Fruit fly (Drosophila melanogaster) whole organism, embryonic: ENCODE measurements around the gene Orp8.

Experiments used
- Abd-B ChIP-seq: fragments of 200-800 bp; sonication (Bioruptor generic); optimal IDR thresholded peaks from 2 replicates; lab custom pipeline; 2018; ENCODE audit warnings: missing biosample characterization, mild to moderate bottlenecking, missing genetic modification characterization, moderate library complexity
- BEAF-32 ChIP-seq: fragments of 200-800 bp; sonication (Bioruptor generic); optimal IDR thresholded peaks from 3 replicates; lab custom pipeline; 2017; ENCODE audit warnings: missing biosample characterization, missing genetic modification characterization, mild to moderate bottlenecking, moderate library complexity, missing genetic modification reagents
- CG10147 ChIP-seq: fragments of 200-800 bp; sonication (Bioruptor generic); optimal IDR thresholded peaks from 2 replicates; lab custom pipeline; 2019; ENCODE audit warnings: missing biosample characterization, mild to moderate bottlenecking, missing genetic modification characterization, moderate library complexity
- CG10543 ChIP-seq: fragments of 200-800 bp; sonication (Bioruptor generic); optimal IDR thresholded peaks from 3 replicates; lab custom pipeline; 2017; ENCODE audit warnings: missing biosample characterization, mild to moderate bottlenecking, missing genetic modification characterization, moderate library complexity
- CG11093 ChIP-seq: fragments of 200-800 bp; sonication (Bioruptor generic); IDR thresholded peaks from 3 replicates; pipeline ENCODE4 v1.3.6; 2022; ENCODE audit warnings: missing biosample characterization, missing genetic modification characterization
- CG11247 ChIP-seq: fragments of 200-800 bp; sonication (Bioruptor generic); IDR thresholded peaks from 2 replicates; pipeline ENCODE4 v1.3.6; 2022; ENCODE audit warnings: missing biosample characterization, missing genetic modification characterization
- CG13296 ChIP-seq: fragments of 200-800 bp; sonication (Bioruptor generic); optimal IDR thresholded peaks from 3 replicates; lab custom pipeline; 2018; ENCODE audit warnings: missing biosample characterization, mild to moderate bottlenecking, missing genetic modification characterization
- CG13894 ChIP-seq: fragments of 200-800 bp; sonication (Bioruptor generic); optimal IDR thresholded peaks from 3 replicates; lab custom pipeline; 2018; ENCODE audit warnings: missing biosample characterization, mild to moderate bottlenecking, missing genetic modification characterization, moderate library complexity
- CG16863 ChIP-seq: fragments of 200-800 bp; sonication (Bioruptor generic); optimal IDR thresholded peaks from 3 replicates; lab custom pipeline; 2016; ENCODE audit warnings: missing biosample characterization, missing genetic modification characterization
- CG17328 ChIP-seq: fragments of 200-800 bp; sonication (Bioruptor generic); IDR thresholded peaks from 2 replicates; pipeline ENCODE4 v1.3.6; 2022; ENCODE audit warnings: missing biosample characterization, missing genetic modification characterization
- CG2199 ChIP-seq: fragments of 200-800 bp; sonication (Bioruptor generic); IDR thresholded peaks from 3 replicates; pipeline ENCODE4 v1.3.6; 2022; ENCODE audit warnings: missing biosample characterization, missing genetic modification characterization
- CG2678 ChIP-seq: fragments of 200-800 bp; sonication (Bioruptor generic); optimal IDR thresholded peaks from 3 replicates; lab custom pipeline; 2019; ENCODE audit warnings: missing biosample characterization, mild to moderate bottlenecking, missing genetic modification characterization, moderate library complexity
- CG43689 ChIP-seq: fragments of 200-800 bp; sonication (Bioruptor generic); IDR thresholded peaks from 2 replicates; pipeline ENCODE4 v1.3.6; 2022; ENCODE audit warnings: missing biosample characterization, missing genetic modification characterization
- CG5245 ChIP-seq: fragments of 200-800 bp; sonication (Bioruptor generic); optimal IDR thresholded peaks from 3 replicates; lab custom pipeline; 2016; ENCODE audit warnings: missing biosample characterization, missing genetic modification characterization
- CG7928 ChIP-seq: fragments of 200-800 bp; sonication (Bioruptor generic); optimal IDR thresholded peaks from 2 replicates; lab custom pipeline; 2017; ENCODE audit warnings: missing biosample characterization, mild to moderate bottlenecking, missing genetic modification characterization
- CG8290 ChIP-seq, 3 experiments: fragments of 200-800 bp; sonication (Bioruptor generic); optimal IDR thresholded peaks; 2 replicates each; lab custom pipeline; 2016 to 2019; ENCODE audit warnings: missing biosample characterization in 3 of 3, missing genetic modification characterization in 3 of 3, mild to moderate bottlenecking in 2 of 3, moderate library complexity in 1 of 3
- CG9727 ChIP-seq: fragments of 200-800 bp; sonication (Bioruptor generic); optimal IDR thresholded peaks from 3 replicates; lab custom pipeline; 2017; ENCODE audit warnings: missing biosample characterization, mild to moderate bottlenecking, missing genetic modification characterization
- Chrac-16 ChIP-seq: fragments of 200-800 bp; sonication (Bioruptor generic); optimal IDR thresholded peaks from 3 replicates; lab custom pipeline; 2016; ENCODE audit warnings: missing biosample characterization, missing genetic modification characterization
- CrebB ChIP-seq: fragments of 200-800 bp; sonication (Bioruptor generic); optimal IDR thresholded peaks from 3 replicates; lab custom pipeline; 2018; ENCODE audit warnings: missing biosample characterization, mild to moderate bottlenecking, missing genetic modification characterization
- Dbx ChIP-seq: fragments of 200-800 bp; sonication (Bioruptor generic); IDR thresholded peaks from 3 replicates; pipeline ENCODE4 v1.3.6; 2022; ENCODE audit warnings: missing biosample characterization, missing genetic modification characterization
- Dref ChIP-seq: fragments of 200-800 bp; sonication (Bioruptor generic); IDR thresholded peaks from 2 replicates; pipeline ENCODE4 v1.3.6; 2022; ENCODE audit warnings: missing biosample characterization, missing genetic modification characterization
- Ets65A ChIP-seq: fragments of 200-800 bp; sonication (Bioruptor generic); peaks from one replicate; lab custom pipeline; 2016; ENCODE audit warnings: missing biosample characterization, missing genetic modification characterization
- H15 ChIP-seq: fragments of 200-800 bp; sonication (Bioruptor generic); IDR thresholded peaks from 3 replicates; pipeline ENCODE4 v1.3.6; 2022; ENCODE audit warnings: missing biosample characterization, missing genetic modification characterization
- HLH54F ChIP-seq: fragments of 200-800 bp; sonication (Bioruptor generic); optimal IDR thresholded peaks from 3 replicates; lab custom pipeline; 2016; ENCODE audit warnings: missing biosample characterization, missing genetic modification characterization
- Pdp1 ChIP-seq, 2 experiments: fragments of 200-800 bp; sonication (Bioruptor generic); optimal IDR thresholded peaks; 3 replicates each; lab custom pipeline; 2016; ENCODE audit warnings: missing biosample characterization in 2 of 2, missing genetic modification characterization in 2 of 2, mild to moderate bottlenecking in 1 of 2, moderate library complexity in 1 of 2
- Usf ChIP-seq: fragments of 200-800 bp; sonication (Bioruptor generic); optimal IDR thresholded peaks from 2 replicates; lab custom pipeline; 2017; ENCODE audit warnings: missing genotype, missing biosample characterization, missing genetic modification characterization
- ac ChIP-seq: fragments of 200-800 bp; sonication (Bioruptor generic); optimal IDR thresholded peaks from 3 replicates; lab custom pipeline; 2017; ENCODE audit warnings: missing biosample characterization, mild to moderate bottlenecking, missing genetic modification characterization
- ara ChIP-seq: fragments of 200-800 bp; sonication (Bioruptor generic); IDR thresholded peaks from 2 replicates; pipeline ENCODE4 v1.3.6; 2022; ENCODE audit warnings: missing biosample characterization, missing genetic modification characterization
- disco-r ChIP-seq: fragments of 200-800 bp; sonication (Bioruptor generic); optimal IDR thresholded peaks from 2 replicates; lab custom pipeline; 2016; ENCODE audit warnings: missing biosample characterization, missing genetic modification characterization
- dpn ChIP-seq, 2 experiments: fragments of 200-800 bp; sonication (Bioruptor generic); optimal IDR thresholded peaks; 3 replicates each; lab custom pipeline; 2016; ENCODE audit warnings: missing biosample characterization in 2 of 2, missing genetic modification characterization in 2 of 2
- en ChIP-seq: fragments of 200-800 bp; sonication (Bioruptor generic); optimal IDR thresholded peaks from 2 replicates; lab custom pipeline; 2016; ENCODE audit warnings: missing biosample characterization, missing genetic modification characterization
- fd96Cb ChIP-seq: fragments of 200-800 bp; sonication (Bioruptor generic); optimal IDR thresholded peaks from 2 replicates; lab custom pipeline; 2018; ENCODE audit warnings: missing biosample characterization, mild to moderate bottlenecking, missing genetic modification characterization, moderate library complexity
- gro ChIP-seq: fragments of 200-800 bp; sonication (Bioruptor generic); optimal IDR thresholded peaks from 2 replicates; lab custom pipeline; 2016; ENCODE audit warnings: missing biosample characterization, missing genetic modification characterization
- inv ChIP-seq: fragments of 200-800 bp; sonication (Bioruptor generic); IDR thresholded peaks from 2 replicates; pipeline ENCODE4 v1.3.6; 2022; ENCODE audit warnings: missing biosample characterization, missing genetic modification characterization; ENCODE audit not compliant: partially characterized antibody
- nau ChIP-seq: fragments of 200-800 bp; sonication (Bioruptor generic); optimal IDR thresholded peaks from 3 replicates; lab custom pipeline; 2017; ENCODE audit warnings: missing biosample characterization, mild to moderate bottlenecking, missing genetic modification characterization, missing genetic modification reagents
- nmo ChIP-seq: fragments of 200-800 bp; sonication (Bioruptor generic); optimal IDR thresholded peaks from 2 replicates; lab custom pipeline; 2018; ENCODE audit warnings: missing biosample characterization, mild to moderate bottlenecking, missing genetic modification characterization, moderate library complexity
- p53 ChIP-seq: fragments of 200-800 bp; sonication (Bioruptor generic); optimal IDR thresholded peaks from 2 replicates; lab custom pipeline; 2016; ENCODE audit warnings: missing biosample characterization, missing genetic modification characterization
- pita ChIP-seq: fragments of 200-800 bp; sonication (Bioruptor generic); optimal IDR thresholded peaks from 2 replicates; lab custom pipeline; 2017; ENCODE audit warnings: missing biosample characterization, mild to moderate bottlenecking, missing genetic modification characterization
- pzg ChIP-seq: fragments of 200-800 bp; sonication (Bioruptor generic); optimal IDR thresholded peaks from 3 replicates; lab custom pipeline; 2018; ENCODE audit warnings: missing biosample characterization, mild to moderate bottlenecking, missing genetic modification characterization, moderate library complexity
- repo ChIP-seq: fragments of 200-800 bp; sonication (Bioruptor generic); optimal IDR thresholded peaks from 2 replicates; lab custom pipeline; 2016; ENCODE audit warnings: missing biosample characterization, missing genetic modification characterization
- sc ChIP-seq, 3 experiments: fragments of >200 bp in 2 of 3; fragments of 200-800 bp in 1 of 3; sonication (Bioruptor generic) in 1 of 3; optimal IDR thresholded peaks; 2 replicates in 2 of 3; 3 replicates in 1 of 3; lab custom pipeline; 2017; ENCODE audit warnings: mild to moderate bottlenecking in 1 of 3, missing biosample characterization in 1 of 3, missing genetic modification characterization in 1 of 3, missing genetic modification reagents in 1 of 3
- sens-2 ChIP-seq: fragments of 200-800 bp; sonication (Bioruptor generic); IDR thresholded peaks from 2 replicates; pipeline ENCODE4 v1.3.6; 2022; ENCODE audit warnings: missing biosample characterization, missing genetic modification characterization
- sug ChIP-seq: fragments of 200-800 bp; optimal IDR thresholded peaks from 2 replicates; lab custom pipeline; 2019; ENCODE audit warnings: missing biosample characterization, mild to moderate bottlenecking, missing genetic modification characterization, moderate library complexity
- tna ChIP-seq: fragments of 200-800 bp; sonication (Bioruptor generic); IDR thresholded peaks from 2 replicates; pipeline ENCODE4 v1.3.6; 2022; ENCODE audit warnings: missing biosample characterization, missing genetic modification characterization; ENCODE audit not compliant: partially characterized antibody
- unpg ChIP-seq: fragments of 200-800 bp; sonication (Bioruptor generic); optimal IDR thresholded peaks from 3 replicates; lab custom pipeline; 2018; ENCODE audit warnings: missing biosample characterization, mild to moderate bottlenecking, missing genetic modification characterization, moderate library complexity
- wek ChIP-seq: fragments of 200-800 bp; sonication (Bioruptor generic); optimal IDR thresholded peaks from 3 replicates; lab custom pipeline; 2018; ENCODE audit warnings: missing biosample characterization, mild to moderate bottlenecking, missing genetic modification characterization, moderate library complexity
- zen ChIP-seq: fragments of 200-800 bp; sonication (Bioruptor generic); optimal IDR thresholded peaks from 3 replicates; lab custom pipeline; 2018; ENCODE audit warnings: missing biosample characterization, mild to moderate bottlenecking, missing genetic modification characterization, moderate library complexity
- zf30C ChIP-seq: fragments of 200-800 bp; sonication (Bioruptor generic); optimal IDR thresholded peaks from 3 replicates; lab custom pipeline; 2018; ENCODE audit warnings: missing biosample characterization, mild to moderate bottlenecking, missing genetic modification characterization

Orp8 gene

DNA sequence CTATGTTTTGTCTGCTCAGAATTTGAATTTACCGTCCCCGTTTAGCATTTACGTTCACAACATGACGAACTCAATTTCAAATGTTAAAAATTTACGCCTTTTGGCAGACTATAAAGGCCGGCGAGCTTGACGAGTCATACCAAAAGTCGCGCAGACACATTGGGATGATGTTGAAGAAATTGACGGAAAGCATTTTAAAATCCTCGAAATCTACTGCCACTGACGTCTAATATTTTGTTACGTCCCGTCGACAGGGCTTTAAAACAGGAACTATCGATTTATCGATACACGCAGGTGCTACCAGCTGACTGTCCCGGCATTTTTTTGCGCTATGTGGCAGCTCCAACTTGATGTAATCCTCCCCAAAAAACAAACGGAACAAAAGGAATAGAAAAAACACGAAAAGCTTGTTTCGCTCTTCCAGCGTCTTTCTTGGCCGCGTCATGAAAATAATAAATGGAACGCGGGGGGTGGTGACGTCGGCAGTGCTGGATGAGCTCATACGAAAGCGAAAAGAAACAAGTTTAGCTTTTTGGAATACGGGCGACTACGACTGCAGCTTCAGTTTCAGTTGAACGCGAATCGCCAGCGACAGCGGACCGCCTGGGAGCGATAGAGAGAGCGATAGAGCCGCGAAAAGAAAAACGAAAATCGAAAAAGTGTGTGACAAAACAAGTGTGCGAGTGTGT, at the start of gene Orp8 (continued):
- TF ChIP-seq p53 (GFP tag; lab: Kevin White, UChicago) (no peak), CrebB (tag; lab: Kevin White, UChicago) (peak; percentile 64), zf30C (no peak), inv (GFP tag; lab: Robert Waterston, UW) (0 out of 2 replicates have a peak, but pooled peaks have one; percentile 14), sug (peak; percentile 96), Dbx (peak; percentile 36; the same call in 1 of the 3 replicates), Usf (no peak), nau (GFP tag; lab: Kevin White, UChicago) (no peak), CG2678 (tag; lab: Kevin White, UChicago) (no peak), CG7928 (no peak), CG13894 (tag; lab: Kevin White, UChicago) (peak; percentile 65), CG11093 (no peak), ac (no peak), Pdp1 (GFP tag; optimal IDR thresholded peaks at IDR 0.05; lab: Kevin White, UChicago) (peak in 1 of 2 experiments; percentile 84), disco-r (GFP tag; lab: Kevin White, UChicago) (peak; percentile 23), sens-2 (GFP tag; lab: Robert Waterston, UW) (no peak), H15 (GFP tag; lab: Robert Waterston, UW) (no peak), fd96Cb (tag; lab: Kevin White, UChicago) (no peak), wek (GFP tag; lab: Kevin White, UChicago) (no peak), Ets65A (GFP tag; lab: Kevin White, UChicago) (no peak), HLH54F (no peak), CG11247 (GFP tag; lab: Robert Waterston, UW) (no peak), pita (GFP tag; lab: Kevin White, UChicago) (no peak), CG43689 (GFP tag; lab: Robert Waterston, UW) (no peak), CG2199 (GFP tag; lab: Robert Waterston, UW) (no peak; the same call in 2 of the 3 replicates), en (GFP tag; lab: Kevin White, UChicago) (no peak), nmo (GFP tag; lab: Kevin White, UChicago) (peak; percentile 3), CG9727 (GFP tag; lab: Kevin White, UChicago) (no peak), pzg (GFP tag; lab: Kevin White, UChicago) (peak; percentile 74), dpn (GFP tag; optimal IDR thresholded peaks at IDR 0.05; lab: Kevin White, UChicago) (peak in 1 of 2 experiments; percentile 6), CG13296 (GFP tag; lab: Kevin White, UChicago) (peak; percentile 20), unpg (GFP tag; lab: Kevin White, UChicago) (peak; percentile 2), BEAF-32 (peak; percentile 73), sc (optimal IDR thresholded peaks at IDR 0.05; lab: Kevin White, UChicago) (no peak), sc (GFP tag; optimal IDR thresholded peaks at IDR 0.05; lab: Kevin White, UChicago) (no peak), tna (GFP tag; lab: Robert Waterston, UW) (no peak; the same call in 1 of the 2 replicates), Abd-B (GFP tag; lab: Kevin White, UChicago) (no peak), gro (GFP tag; lab: Kevin White, UChicago) (peak; percentile 78), CG17328 (GFP tag; lab: Robert Waterston, UW) (peak; percentile 39; the same call in 1 of the 2 replicates), repo (GFP tag; lab: Kevin White, UChicago) (no peak), ara (GFP tag; lab: Robert Waterston, UW) (peak; percentile 20; the same call in 1 of the 2 replicates), zen (tag; lab: Kevin White, UChicago) (no peak), CG5245 (GFP tag; lab: Kevin White, UChicago) (no peak), CG8290 (GFP tag; optimal IDR thresholded peaks at IDR 0.05; lab: Kevin White, UChicago) (no peak), CG8290 (tag; optimal IDR thresholded peaks at IDR 0.05; lab: Kevin White, UChicago) (peak in 1 of 2 experiments; percentile 29), CG10543 (peak; percentile 64), CG10147 (GFP tag; lab: Kevin White, UChicago) (peak; percentile 2), CG16863 (no peak), Chrac-16 (GFP tag; lab: Kevin White, UChicago) (no peak), Dref (GFP tag; lab: Robert Waterston, UW) (peak; percentile 74)
